Worm (Caenorhabditis elegans) whole organism, mixed stage, embryonic: Measurements from ENCODE around the gene grld-1.

Experiments
- M03D4.4 ChIP-seq: sonication (generic microtip); optimal IDR thresholded peaks from 2 replicates; lab custom pipeline; 2017; ENCODE audit warnings: mild to moderate bottlenecking, missing genetic modification characterization, missing compliant biosample characterization
- bed-3 ChIP-seq: fragments of 200-800 bp; sonication (Bioruptor generic); optimal IDR thresholded peaks from 3 replicates; lab custom pipeline; 2018; ENCODE audit warnings: mild to moderate bottlenecking, missing genetic modification characterization, moderate library complexity, missing compliant biosample characterization
- blmp-1 ChIP-seq: fragments of 150-350 bp; optimal IDR thresholded peaks from 2 replicates; lab custom pipeline; 2014; ENCODE audit warnings: missing biosample characterization, missing genetic modification characterization
- ceh-39 ChIP-seq: fragments of 150-350 bp; optimal IDR thresholded peaks from 2 replicates; lab custom pipeline; 2014; ENCODE audit warnings: missing biosample characterization, missing genetic modification characterization
- ceh-43 ChIP-seq: fragments of 200-800 bp; sonication (Bioruptor generic); optimal IDR thresholded peaks from 2 replicates; lab custom pipeline; 2018; ENCODE audit warnings: mild to moderate bottlenecking, missing genetic modification characterization, moderate library complexity, missing compliant biosample characterization
- ceh-83 ChIP-seq: fragments of 200-800 bp; sonication (Bioruptor generic); optimal IDR thresholded peaks from 2 replicates; lab custom pipeline; 2018; ENCODE audit warnings: mild to moderate bottlenecking, missing genetic modification characterization, missing compliant biosample characterization
- ces-1 ChIP-seq: fragments of 150-350 bp; optimal IDR thresholded peaks from 2 replicates; lab custom pipeline; 2014; ENCODE audit warnings: missing biosample characterization, missing genetic modification reagents, missing genetic modification characterization
- cnd-1 ChIP-seq: fragments of 200-800 bp; sonication (Bioruptor generic); optimal IDR thresholded peaks from 2 replicates; lab custom pipeline; 2018; ENCODE audit warnings: mild to moderate bottlenecking, missing genetic modification characterization, missing compliant biosample characterization
- drap-1 ChIP-seq: fragments of 200-800 bp; sonication (Bioruptor generic); optimal IDR thresholded peaks from 3 replicates; lab custom pipeline; 2018; ENCODE audit warnings: mild to moderate bottlenecking, missing genetic modification characterization, missing compliant biosample characterization
- elt-1 ChIP-seq: sonication (generic microtip); optimal IDR thresholded peaks from 2 replicates; lab custom pipeline; 2017; ENCODE audit warnings: missing genetic modification characterization, mild to moderate bottlenecking, missing compliant biosample characterization, antibody characterized with exemption, moderate library complexity, borderline replicate concordance; ENCODE audit not compliant: insufficient read depth
- elt-3 ChIP-seq: fragments of 150-350 bp; optimal IDR thresholded peaks from 2 replicates; lab custom pipeline; 2014; ENCODE audit warnings: missing biosample characterization, missing genetic modification characterization
- ham-2 ChIP-seq: fragments of 200-800 bp; sonication (Bioruptor generic); optimal IDR thresholded peaks from 2 replicates; lab custom pipeline; 2018; ENCODE audit warnings: mild to moderate bottlenecking, missing genetic modification characterization, missing compliant biosample characterization
- hlh-1 ChIP-seq: fragments of 150-350 bp; optimal IDR thresholded peaks from 2 replicates; lab custom pipeline; 2014; ENCODE audit warnings: missing biosample characterization, missing genetic modification reagents, missing genetic modification characterization
- lin-13 ChIP-seq: fragments of 150-350 bp; optimal IDR thresholded peaks from 2 replicates; lab custom pipeline; 2014; ENCODE audit warnings: missing biosample characterization, missing genetic modification characterization
- lin-32 ChIP-seq: fragments of 200-800 bp; sonication (Bioruptor generic); optimal IDR thresholded peaks from 2 replicates; lab custom pipeline; 2018; ENCODE audit warnings: mild to moderate bottlenecking, missing genetic modification characterization, missing compliant biosample characterization
- lsy-2 ChIP-seq: fragments of 150-350 bp; optimal IDR thresholded peaks from 2 replicates; lab custom pipeline; 2014; ENCODE audit warnings: missing biosample characterization, missing genetic modification characterization
- mab-5 ChIP-seq: fragments of 150-350 bp; optimal IDR thresholded peaks from 2 replicates; lab custom pipeline; 2014; ENCODE audit warnings: missing biosample characterization, missing genetic modification characterization
- mep-1 ChIP-seq: fragments of 150-350 bp; optimal IDR thresholded peaks from 2 replicates; lab custom pipeline; 2017; ENCODE audit warnings: missing biosample characterization, missing genetic modification reagents, missing genetic modification characterization, inconsistent platforms
- mls-2 ChIP-seq: sonication (generic microtip); optimal IDR thresholded peaks from 2 replicates; lab custom pipeline; 2016; ENCODE audit warnings: mild to moderate bottlenecking, missing genetic modification characterization, moderate library complexity, missing compliant biosample characterization
- nhr-12 ChIP-seq: fragments of 150-350 bp; optimal IDR thresholded peaks from 2 replicates; lab custom pipeline; 2014; ENCODE audit warnings: missing biosample characterization, missing genetic modification characterization
- nhr-2 ChIP-seq: fragments of 150-350 bp; optimal IDR thresholded peaks from 2 replicates; lab custom pipeline; 2014; ENCODE audit warnings: missing biosample characterization, missing genetic modification characterization
- nhr-237 ChIP-seq: fragments of 150-350 bp; optimal IDR thresholded peaks from 2 replicates; lab custom pipeline; 2014; ENCODE audit warnings: missing biosample characterization, missing genetic modification characterization
- pha-4 ChIP-seq: fragments of 150-350 bp; optimal IDR thresholded peaks from 2 replicates; lab custom pipeline; 2018; ENCODE audit warnings: missing biosample characterization, missing genetic modification reagents, missing genetic modification characterization
- sem-2 ChIP-seq: fragments of 200-800 bp; sonication (Bioruptor generic); optimal IDR thresholded peaks from 2 replicates; lab custom pipeline; 2018; ENCODE audit warnings: mild to moderate bottlenecking, missing genetic modification characterization, missing compliant biosample characterization
- snpc-4 ChIP-seq: fragments of 150-350 bp; optimal IDR thresholded peaks from 2 replicates; lab custom pipeline; 2014; ENCODE audit warnings: missing biosample characterization, missing genetic modification characterization
- sptf-1 ChIP-seq: sonication (generic microtip); optimal IDR thresholded peaks from 2 replicates; lab custom pipeline; 2017; ENCODE audit warnings: mild to moderate bottlenecking, missing genetic modification characterization, moderate library complexity, missing compliant biosample characterization
- tbx-8 ChIP-seq: fragments of 200-800 bp; sonication (Bioruptor generic); optimal IDR thresholded peaks from 2 replicates; lab custom pipeline; 2018; ENCODE audit warnings: mild to moderate bottlenecking, missing genetic modification characterization, moderate library complexity, missing compliant biosample characterization
- unc-39 ChIP-seq: fragments of 150-350 bp; optimal IDR thresholded peaks from 2 replicates; lab custom pipeline; 2014; ENCODE audit warnings: missing biosample characterization, missing genetic modification characterization
- unc-62 ChIP-seq: fragments of 150-350 bp; optimal IDR thresholded peaks from 2 replicates; lab custom pipeline; 2014; ENCODE audit warnings: missing biosample characterization, missing genetic modification reagents, missing genetic modification characterization
- zip-8 ChIP-seq: fragments of 150-350 bp; optimal IDR thresholded peaks from 2 replicates; lab custom pipeline; 2014; ENCODE audit warnings: missing biosample characterization, missing genetic modification characterization
- ztf-11 ChIP-seq: fragments of 150-350 bp; optimal IDR thresholded peaks from 2 replicates; lab custom pipeline; 2014; ENCODE audit warnings: missing biosample characterization, missing genetic modification characterization

Gene grld-1

ce11 chrIV:102848-103247 is 22.9 kb downstream of the grld-1 start:
- no peak for TF ChIP-seq sptf-1 (tag; lab: Kevin White, UChicago)
- TF ChIP-seq ham-2 (GFP tag; lab: Kevin White, UChicago): no peak
- no peak for TF ChIP-seq lin-32 (GFP tag; lab: Kevin White, UChicago)
- TF ChIP-seq tbx-8 (GFP tag; lab: Kevin White, UChicago): no peak
- peak; percentile 18 for TF ChIP-seq nhr-2 (tag; lab: Kevin White, UChicago)
- TF ChIP-seq snpc-4 (tag; lab: Kevin White, UChicago): no peak
- peak; percentile 45 for TF ChIP-seq zip-8
- no peak for TF ChIP-seq sem-2
- no peak for TF ChIP-seq pha-4 (tag; lab: Kevin White, UChicago)
- no peak for TF ChIP-seq M03D4.4
- no peak for TF ChIP-seq nhr-237 (tag; lab: Kevin White, UChicago)
- no peak for TF ChIP-seq hlh-1

ce11 chrIV:97681-98080 is 28.1 kb downstream of the grld-1 start:
- TF ChIP-seq ces-1 (GFP tag; lab: Kevin White, UChicago) (peak; percentile 63), cnd-1 (tag; lab: Kevin White, UChicago) (no peak)

- no peak for TF ChIP-seq lin-13 (tag; lab: Kevin White, UChicago)
- no peak for TF ChIP-seq ham-2 (GFP tag; lab: Kevin White, UChicago)
- TF ChIP-seq ceh-39: no peak
- no peak for TF ChIP-seq unc-62 (GFP tag; lab: Kevin White, UChicago)
- no peak for TF ChIP-seq pha-4 (tag; lab: Kevin White, UChicago)
- TF ChIP-seq tbx-8 (GFP tag; lab: Kevin White, UChicago): no peak
- no peak for TF ChIP-seq elt-1 (tag; lab: Kevin White, UChicago)
- TF ChIP-seq, all 35 proteins: peak for 0
Measured at ce11 chrIV:91680-92079, 34.1 kb downstream of the grld-1 start, which contains the start of gene tpa-1. Gene tpa-1, plus strand, starts transcription at chrIV:91980.

ce11 chrIV:89991-90390 is 35.7 kb downstream of the grld-1 start, which contains the start of gene scl-23:
Gene scl-23, minus strand, starts transcription at chrIV:90091.
- TF ChIP-seq elt-1 (tag; lab: Kevin White, UChicago) (no peak), nhr-237 (tag; lab: Kevin White, UChicago) (no peak), mep-1 (tag; lab: Kevin White, UChicago) (no peak), snpc-4 (tag; lab: Kevin White, UChicago) (no peak), ceh-83 (no peak), unc-39 (no peak), mab-5 (no peak), bed-3 (GFP tag; lab: Kevin White, UChicago) (no peak), nhr-2 (tag; lab: Kevin White, UChicago) (no peak), nhr-12 (tag; lab: Kevin White, UChicago) (no peak), sem-2 (no peak), pha-4 (tag; lab: Kevin White, UChicago) (no peak), ham-2 (GFP tag; lab: Kevin White, UChicago) (no peak), tbx-8 (GFP tag; lab: Kevin White, UChicago) (no peak), ceh-43 (no peak), drap-1 (GFP tag; lab: Kevin White, UChicago) (no peak), mls-2 (no peak), M03D4.4 (no peak)

- no peak for TF ChIP-seq bed-3 (GFP tag; lab: Kevin White, UChicago)
- TF ChIP-seq, all 35 proteins: peak for 0
Measured at ce11 chrIV:86744-87143, 39.0 kb downstream of the grld-1 start.

- no peak for TF ChIP-seq ceh-43
- no peak for TF ChIP-seq blmp-1 (tag; lab: Kevin White, UChicago)
- TF ChIP-seq sptf-1 (tag; lab: Kevin White, UChicago): no peak
- TF ChIP-seq zip-8: no peak
- TF ChIP-seq nhr-237 (tag; lab: Kevin White, UChicago): no peak
- no peak for TF ChIP-seq elt-3 (tag; lab: Kevin White, UChicago)
- TF ChIP-seq lsy-2 (tag; lab: Kevin White, UChicago): no peak
- TF ChIP-seq ztf-11 (tag; lab: Kevin White, UChicago): no peak
- no peak for TF ChIP-seq drap-1 (GFP tag; lab: Kevin White, UChicago)
- TF ChIP-seq tbx-8 (GFP tag; lab: Kevin White, UChicago): no peak
- TF ChIP-seq lin-13 (tag; lab: Kevin White, UChicago): no peak
- TF ChIP-seq ham-2 (GFP tag; lab: Kevin White, UChicago): no peak
- TF ChIP-seq bed-3 (GFP tag; lab: Kevin White, UChicago): no peak
- TF ChIP-seq nhr-2 (tag; lab: Kevin White, UChicago): no peak
- TF ChIP-seq mep-1 (tag; lab: Kevin White, UChicago): no peak
- TF ChIP-seq mls-2: no peak
- TF ChIP-seq elt-1 (tag; lab: Kevin White, UChicago): no peak
Measured at ce11 chrIV:82309-82708, 43.4 kb downstream of the grld-1 start.
